Fruit fly (Drosophila melanogaster): Measurements from ENCODE around the gene alpha-Est10.

dm6 chr3R:7524160-7524559, 30.5 kb upstream of the alpha-Est10 start:
- no peak for TF ChIP-seq Atf-2 (GFP tag; optimal IDR thresholded peaks at IDR 0.05)
- no peak for TF ChIP-seq CG10431 (GFP tag; optimal IDR thresholded peaks at IDR 0.05)
- TF ChIP-seq CG4617 (GFP tag; optimal IDR thresholded peaks at IDR 0.05; ENCODE audit: borderline replicate concordance): no peak
- TF ChIP-seq CG3995 (GFP tag; optimal IDR thresholded peaks at IDR 0.05): no peak
- no peak for TF ChIP-seq zf30C (GFP tag; optimal IDR thresholded peaks at IDR 0.05)
- no peak for TF ChIP-seq CG8089 (GFP tag; optimal IDR thresholded peaks at IDR 0.05)
